Fruit fly (Drosophila melanogaster): ENCODE results near the gene CG6254.

Gene CG6254

dm6 chr3R:10161163-10161562, at the start of gene CG6254:
Gene CG6254 (minus strand): TSS chr3R:10161331.
- TF ChIP-seq CG17801 (GFP tag; optimal IDR thresholded peaks at IDR 0.05; ENCODE audit: partially characterized antibody): peak; percentile 54

- no peak for TF ChIP-seq CG17801 (GFP tag; optimal IDR thresholded peaks at IDR 0.05; ENCODE audit: partially characterized antibody)
Measured at dm6 chr3R:10206740-10207139, 45.6 kb upstream of the CG6254 start.

- peak; percentile 67 for TF ChIP-seq CG17801 (GFP tag; optimal IDR thresholded peaks at IDR 0.05; ENCODE audit: partially characterized antibody)
Measured at dm6 chr3R:10203554-10203953, 42.4 kb upstream of the CG6254 start.

- TF ChIP-seq CG17801 (GFP tag; optimal IDR thresholded peaks at IDR 0.05; ENCODE audit: partially characterized antibody): no peak
Measured at dm6 chr3R:10190084-10190782, 29.1 kb upstream of the CG6254 start, which contains the start of gene Syn. Gene Syn (plus strand): TSS chr3R:10190689.

- TF ChIP-seq CG17801 (GFP tag; optimal IDR thresholded peaks at IDR 0.05; ENCODE audit: partially characterized antibody): peak; percentile 80
Measured at dm6 chr3R:10189520-10189919, 28.4 kb upstream of the CG6254 start, which contains the start of gene CG12814. Gene CG12814 (minus strand): TSS chr3R:10189603.

dm6 chr3R:10185986-10186385, 24.9 kb upstream of the CG6254 start:
- no peak for TF ChIP-seq CG17801 (GFP tag; optimal IDR thresholded peaks at IDR 0.05; ENCODE audit: partially characterized antibody)

- no peak for TF ChIP-seq CG17801 (GFP tag; optimal IDR thresholded peaks at IDR 0.05; ENCODE audit: partially characterized antibody)
Measured at dm6 chr3R:10176927-10177511, 15.9 kb upstream of the CG6254 start.

dm6 chr3R:10170356-10170876, 9.3 kb upstream of the CG6254 start, which contains the start of gene Best1:
Gene Best1 (minus strand): TSS chr3R:10170487.
- peak; percentile 96 for TF ChIP-seq CG17801 (GFP tag; optimal IDR thresholded peaks at IDR 0.05; ENCODE audit: partially characterized antibody)

dm6 chr3R:10169124-10169766, 8.1 kb upstream of the CG6254 start:
- TF ChIP-seq CG17801 (GFP tag; optimal IDR thresholded peaks at IDR 0.05; ENCODE audit: partially characterized antibody): no peak

- TF ChIP-seq CG17801 (GFP tag; optimal IDR thresholded peaks at IDR 0.05; ENCODE audit: partially characterized antibody): peak; percentile 81
Measured at dm6 chr3R:10168483-10169064, 7.4 kb upstream of the CG6254 start.

dm6 chr3R:10167280-10167679, 6.1 kb upstream of the CG6254 start:
- TF ChIP-seq CG17801 (GFP tag; optimal IDR thresholded peaks at IDR 0.05; ENCODE audit: partially characterized antibody): no peak

dm6 chr3R:10166334-10166733, 5.2 kb upstream of the CG6254 start:
- TF ChIP-seq CG17801 (GFP tag; optimal IDR thresholded peaks at IDR 0.05; ENCODE audit: partially characterized antibody): no peak

- TF ChIP-seq CG17801 (GFP tag; optimal IDR thresholded peaks at IDR 0.05; ENCODE audit: partially characterized antibody): no peak
Measured at dm6 chr3R:10153957-10154685, 7.0 kb downstream of the CG6254 start.

dm6 chr3R:10151830-10152513, 9.2 kb downstream of the CG6254 start, which contains the start of gene CG34303:
Gene CG34303 (minus strand): TSS chr3R:10151880.
- TF ChIP-seq CG17801 (GFP tag; optimal IDR thresholded peaks at IDR 0.05; ENCODE audit: partially characterized antibody): no peak

Data from ovary, adult (tissue).